Fruit fly (Drosophila melanogaster) whole organism, embryonic: ENCODE results near the gene neur.

Experiments
- Awh ChIP-seq: fragments of 200-800 bp; sonication (Bioruptor generic); IDR thresholded peaks from 2 replicates; pipeline ENCODE4, ENCODE4 v1.3.6; 2022; ENCODE audit warnings: missing biosample characterization, missing genetic modification characterization
- CG10274 ChIP-seq: fragments of 200-800 bp; sonication (Bioruptor generic); optimal IDR thresholded peaks from 3 replicates; lab custom pipeline; 2017; ENCODE audit warnings: missing biosample characterization, mild to moderate bottlenecking, missing genetic modification characterization
- CG11504 ChIP-seq: fragments of 200-800 bp; sonication (Bioruptor generic); optimal IDR thresholded peaks from 3 replicates; lab custom pipeline; 2019; ENCODE audit warnings: missing biosample characterization, mild to moderate bottlenecking, missing genetic modification characterization, moderate library complexity
- CG12219 ChIP-seq: fragments of 200-800 bp; sonication (Bioruptor generic); optimal IDR thresholded peaks from 3 replicates; lab custom pipeline; 2018; ENCODE audit warnings: missing biosample characterization, mild to moderate bottlenecking, missing genetic modification characterization
- CG12391 ChIP-seq: fragments of 200-800 bp; sonication (Bioruptor generic); optimal IDR thresholded peaks from 3 replicates; lab custom pipeline; 2018; ENCODE audit warnings: missing biosample characterization, mild to moderate bottlenecking, missing genetic modification characterization, moderate library complexity
- CG14441 ChIP-seq: fragments of 200-800 bp; sonication (Bioruptor generic); IDR thresholded peaks from 2 replicates; pipeline ENCODE4 v1.3.6; 2022; ENCODE audit warnings: missing biosample characterization, missing genetic modification characterization
- CG15011 ChIP-seq: fragments of 200-800 bp; sonication (Bioruptor generic); optimal IDR thresholded peaks from 3 replicates; lab custom pipeline; 2018; ENCODE audit warnings: missing biosample characterization, mild to moderate bottlenecking, missing genetic modification characterization
- CG15269 ChIP-seq: fragments of 200-800 bp; sonication (Bioruptor generic); optimal IDR thresholded peaks from 2 replicates; lab custom pipeline; 2018; ENCODE audit warnings: missing biosample characterization, mild to moderate bottlenecking, missing genetic modification characterization, moderate library complexity
- CG15601 ChIP-seq: fragments of 200-800 bp; sonication (Bioruptor generic); optimal IDR thresholded peaks from 3 replicates; lab custom pipeline; 2019; ENCODE audit warnings: missing biosample characterization, mild to moderate bottlenecking, missing genetic modification characterization, moderate library complexity
- CG17359 ChIP-seq: fragments of 200-800 bp; sonication (Bioruptor generic); optimal IDR thresholded peaks from 3 replicates; lab custom pipeline; 2018; ENCODE audit warnings: missing biosample characterization, mild to moderate bottlenecking, missing genetic modification characterization, moderate library complexity
- CG18599 ChIP-seq: fragments of 200-800 bp; sonication (Bioruptor generic); optimal IDR thresholded peaks from 3 replicates; lab custom pipeline; 2017; ENCODE audit warnings: missing biosample characterization, missing genetic modification characterization, mild to moderate bottlenecking, moderate library complexity, missing genetic modification reagents
- CG18619 ChIP-seq: fragments of 200-800 bp; sonication (Bioruptor generic); optimal IDR thresholded peaks from 3 replicates; lab custom pipeline; 2017; ENCODE audit warnings: missing biosample characterization, mild to moderate bottlenecking, missing genetic modification characterization
- CG30020 ChIP-seq: fragments of 200-800 bp; optimal IDR thresholded peaks from 2 replicates; lab custom pipeline; 2019; ENCODE audit warnings: missing biosample characterization, mild to moderate bottlenecking, missing genetic modification characterization, moderate library complexity
- CG31441 ChIP-seq: fragments of 200-800 bp; sonication (Bioruptor generic); IDR thresholded peaks from 2 replicates; pipeline ENCODE4 v1.3.6; 2022; ENCODE audit warnings: missing biosample characterization, missing genetic modification characterization
- CG32767 ChIP-seq: fragments of 200-800 bp; sonication (Bioruptor generic); IDR thresholded peaks from 2 replicates; pipeline ENCODE4 v1.3.6; 2022; ENCODE audit warnings: missing biosample characterization, missing genetic modification characterization
- CG3281 ChIP-seq: fragments of 200-800 bp; sonication (Bioruptor generic); optimal IDR thresholded peaks from 3 replicates; lab custom pipeline; 2017; ENCODE audit warnings: missing biosample characterization, mild to moderate bottlenecking, missing genetic modification characterization
- CG3726 ChIP-seq: fragments of 200-800 bp; sonication (Bioruptor generic); IDR thresholded peaks from 3 replicates; pipeline ENCODE4, ENCODE4 v1.3.6; 2022; ENCODE audit warnings: missing biosample characterization, missing genetic modification characterization
- CG4404 ChIP-seq: fragments of 200-800 bp; sonication (Bioruptor generic); IDR thresholded peaks from 2 replicates; pipeline ENCODE4 v1.3.6; 2022; ENCODE audit warnings: missing biosample characterization, missing genetic modification characterization
- CG4617 ChIP-seq: fragments of 200-800 bp; sonication (Bioruptor generic); optimal IDR thresholded peaks from 3 replicates; lab custom pipeline; 2016; ENCODE audit warnings: missing biosample characterization, missing genetic modification characterization, borderline replicate concordance
- CG6854 ChIP-seq: fragments of 200-800 bp; sonication (Bioruptor generic); optimal IDR thresholded peaks from 3 replicates; lab custom pipeline; 2017; ENCODE audit warnings: missing biosample characterization, mild to moderate bottlenecking, missing genetic modification characterization
- CG9727 ChIP-seq: fragments of 200-800 bp; sonication (Bioruptor generic); optimal IDR thresholded peaks from 3 replicates; lab custom pipeline; 2017; ENCODE audit warnings: missing biosample characterization, mild to moderate bottlenecking, missing genetic modification characterization
- Dbx ChIP-seq: fragments of 200-800 bp; sonication (Bioruptor generic); IDR thresholded peaks from 3 replicates; pipeline ENCODE4 v1.3.6; 2022; ENCODE audit warnings: missing biosample characterization, missing genetic modification characterization
- Deaf1 ChIP-seq: fragments of 200-800 bp; optimal IDR thresholded peaks from 3 replicates; lab custom pipeline; 2019; ENCODE audit warnings: missing biosample characterization, mild to moderate bottlenecking, missing genetic modification characterization, moderate library complexity
- Ets65A ChIP-seq: fragments of 200-800 bp; sonication (Bioruptor generic); peaks from one replicate; lab custom pipeline; 2016; ENCODE audit warnings: missing biosample characterization, missing genetic modification characterization
- HLH3B ChIP-seq: fragments of 200-800 bp; sonication (Bioruptor generic); IDR thresholded peaks from 2 replicates; pipeline ENCODE4 v1.3.6; 2022; ENCODE audit warnings: missing biosample characterization, missing genetic modification characterization
- Hmx ChIP-seq: fragments of 200-800 bp; sonication (Bioruptor generic); optimal IDR thresholded peaks from 2 replicates; lab custom pipeline; 2016; ENCODE audit warnings: missing biosample characterization, missing genetic modification characterization
- Myb ChIP-seq: fragments of 200-800 bp; sonication (Bioruptor generic); optimal IDR thresholded peaks from 2 replicates; lab custom pipeline; 2016; ENCODE audit warnings: missing biosample characterization, missing genetic modification characterization
- Six4 ChIP-seq: fragments of 200-800 bp; sonication (Bioruptor generic); optimal IDR thresholded peaks from 2 replicates; lab custom pipeline; 2016; ENCODE audit warnings: missing biosample characterization, missing genetic modification characterization
- Ssrp ChIP-seq: fragments of 200-800 bp; sonication (Bioruptor generic); optimal IDR thresholded peaks from 2 replicates; lab custom pipeline; 2018; ENCODE audit warnings: missing biosample characterization, mild to moderate bottlenecking, missing genetic modification characterization, moderate library complexity
- crol ChIP-seq: fragments of 200-800 bp; sonication (Bioruptor generic); IDR thresholded peaks from 2 replicates; pipeline ENCODE4 v1.3.6; 2022; ENCODE audit warnings: missing biosample characterization, missing genetic modification characterization
- danr ChIP-seq: fragments of 200-800 bp; sonication (Bioruptor generic); IDR thresholded peaks from 2 replicates; pipeline ENCODE4 v1.3.6; 2022; ENCODE audit warnings: missing biosample characterization, missing genetic modification characterization
- dmrt99B ChIP-seq: fragments of 200-800 bp; sonication (Bioruptor generic); optimal IDR thresholded peaks from 2 replicates; lab custom pipeline; 2018; ENCODE audit warnings: missing biosample characterization, mild to moderate bottlenecking, missing genetic modification characterization, moderate library complexity
- ewg ChIP-seq: fragments of 200-800 bp; sonication (Bioruptor generic); optimal IDR thresholded peaks from 3 replicates; lab custom pipeline; 2017; ENCODE audit warnings: mild to moderate bottlenecking, missing biosample characterization, missing genetic modification reagents, missing genetic modification characterization
- ftz-f1 ChIP-seq: fragments of 200-800 bp; sonication (Bioruptor generic); optimal IDR thresholded peaks from 2 replicates; lab custom pipeline; 2016; ENCODE audit warnings: missing biosample characterization, missing genetic modification characterization
- gem ChIP-seq: fragments of 200-800 bp; sonication (Bioruptor generic); optimal IDR thresholded peaks from 2 replicates; lab custom pipeline; 2019; ENCODE audit warnings: missing biosample characterization, mild to moderate bottlenecking, missing genetic modification characterization, moderate library complexity
- hkb ChIP-seq, 2 experiments: fragments of 200-800 bp in 1 of 2; fragments of >200 bp in 1 of 2; sonication (Bioruptor generic) in 1 of 2; IDR thresholded peaks in 1 of 2; optimal IDR thresholded peaks in 1 of 2; 2 replicates each; pipeline versions ENCODE4 v1.3.6 to Lab custom; 2017 to 2022; ENCODE audit warnings: missing biosample characterization in 1 of 2, missing genetic modification characterization in 1 of 2
- nmo ChIP-seq: fragments of 200-800 bp; sonication (Bioruptor generic); optimal IDR thresholded peaks from 2 replicates; lab custom pipeline; 2018; ENCODE audit warnings: missing biosample characterization, mild to moderate bottlenecking, missing genetic modification characterization, moderate library complexity
- pan ChIP-seq, 4 experiments: fragments of >200 bp in 3 of 4; fragments of 200-800 bp in 1 of 4; sonication (Bioruptor generic) in 1 of 4; optimal IDR thresholded peaks in 3 of 4; IDR thresholded peaks in 1 of 4; 2 replicates each; pipeline versions ENCODE4 v1.3.6 to Lab custom; 2017 to 2022; ENCODE audit warnings: missing biosample characterization in 2 of 4, missing genetic modification characterization in 2 of 4, mixed read lengths in 1 of 4
- phol ChIP-seq: fragments of 200-800 bp; sonication (Bioruptor generic); optimal IDR thresholded peaks from 3 replicates; lab custom pipeline; 2018; ENCODE audit warnings: missing biosample characterization, mild to moderate bottlenecking, missing genetic modification characterization, moderate library complexity
- pnt ChIP-seq: fragments of 200-800 bp; sonication (Bioruptor generic); optimal IDR thresholded peaks from 3 replicates; lab custom pipeline; 2016; ENCODE audit warnings: missing biosample characterization, missing genetic modification characterization
- prd ChIP-seq, 3 experiments: fragments of >200 bp in 2 of 3; fragments of 200-800 bp in 1 of 3; sonication (Bioruptor generic) in 1 of 3; optimal IDR thresholded peaks in 2 of 3; IDR thresholded peaks in 1 of 3; 2 replicates in 2 of 3; 3 replicates in 1 of 3; pipeline versions ENCODE4 v1.3.6 to Lab custom; 2017 to 2022; ENCODE audit warnings: missing biosample characterization in 1 of 3, missing genetic modification characterization in 1 of 3
- pum ChIP-seq: fragments of 200-800 bp; sonication (Bioruptor generic); optimal IDR thresholded peaks from 2 replicates; lab custom pipeline; 2016; ENCODE audit warnings: missing biosample characterization, missing genetic modification characterization
- slp2 ChIP-seq: fragments of 200-800 bp; sonication (Bioruptor generic); optimal IDR thresholded peaks from 2 replicates; lab custom pipeline; 2016; ENCODE audit warnings: missing biosample characterization, missing genetic modification characterization
- so ChIP-seq: fragments of 200-800 bp; sonication (Bioruptor generic); IDR thresholded peaks from 3 replicates; pipeline ENCODE4 v1.3.6; 2022; ENCODE audit warnings: missing biosample characterization, missing genetic modification characterization
- sr ChIP-seq: fragments of 200-800 bp; sonication (Bioruptor generic); IDR thresholded peaks from 3 replicates; pipeline ENCODE4 v1.3.6; 2022; ENCODE audit warnings: missing biosample characterization, missing genetic modification characterization
- ttk ChIP-seq: fragments of 200-800 bp; sonication (Bioruptor generic); IDR thresholded peaks from 2 replicates; pipeline ENCODE4 v2.1.2; 2022; ENCODE audit warnings: missing biosample characterization, missing genetic modification characterization
- unpg ChIP-seq: fragments of 200-800 bp; sonication (Bioruptor generic); optimal IDR thresholded peaks from 3 replicates; lab custom pipeline; 2018; ENCODE audit warnings: missing biosample characterization, mild to moderate bottlenecking, missing genetic modification characterization, moderate library complexity
- zen ChIP-seq: fragments of 200-800 bp; sonication (Bioruptor generic); optimal IDR thresholded peaks from 3 replicates; lab custom pipeline; 2018; ENCODE audit warnings: missing biosample characterization, mild to moderate bottlenecking, missing genetic modification characterization, moderate library complexity

neur gene

dm6 chr3R:9085306-9085705 is 46.0 kb upstream of the neur start (continued):
- TF ChIP-seq hkb (optimal IDR thresholded peaks at IDR 0.05; lab: Kevin White, UChicago): no peak
- TF ChIP-seq hkb (GFP tag; IDR thresholded peaks at IDR 0.05; lab: Robert Waterston, UW): peak; percentile 30; the same call in 1 of the 2 replicates
- no peak for TF ChIP-seq prd (optimal IDR thresholded peaks at IDR 0.05; lab: Kevin White, UChicago)
- TF ChIP-seq prd (GFP tag; IDR thresholded peaks at IDR 0.05; lab: Robert Waterston, UW): peak; percentile 50; the same call in 2 of the 3 replicates
- TF ChIP-seq zen (tag; lab: Kevin White, UChicago): no peak
- TF ChIP-seq CG12219 (GFP tag; lab: Kevin White, UChicago): peak; percentile 31
- no peak for TF ChIP-seq CG10274 (GFP tag; lab: Kevin White, UChicago)
- TF ChIP-seq nmo (GFP tag; lab: Kevin White, UChicago): peak; percentile 7
- TF ChIP-seq ttk (GFP tag; lab: Robert Waterston, UW): 0 out of 2 replicates have a peak, but pooled peaks have one; percentile 13
- peak; percentile 23 for TF ChIP-seq phol (tag; lab: Kevin White, UChicago)
- TF ChIP-seq so: no peak
- TF ChIP-seq CG15601 (tag; lab: Kevin White, UChicago): no peak
- TF ChIP-seq CG15269 (tag; lab: Kevin White, UChicago): peak; percentile 33
- TF ChIP-seq sr: 0 out of 3 replicates have a peak, but pooled peaks have one; percentile 35
- peak; percentile 52 for TF ChIP-seq gem (tag; lab: Kevin White, UChicago)
- TF ChIP-seq CG12391: peak; percentile 16
- 0 out of 2 replicates have a peak, but pooled peaks have one; percentile 19 for TF ChIP-seq Awh (GFP tag; lab: Robert Waterston, UW)
- TF ChIP-seq Six4 (GFP tag; lab: Kevin White, UChicago): peak; percentile 10
- TF ChIP-seq pan (optimal IDR thresholded peaks at IDR 0.05; lab: Kevin White, UChicago): no peak
- peak in 1 of 2 experiments; percentile 36 for TF ChIP-seq pan (GFP tag; optimal IDR thresholded peaks at IDR 0.05 in 1 of 2, IDR thresholded peaks at IDR 0.05 in 1 of 2)
- peak; percentile 56 for TF ChIP-seq CG18599 (GFP tag; lab: Kevin White, UChicago)
- TF ChIP-seq Myb (GFP tag; lab: Kevin White, UChicago): peak; percentile 4
- 0 out of 2 replicates have a peak, but pooled peaks have one; percentile 40 for TF ChIP-seq HLH3B (GFP tag; lab: Robert Waterston, UW)
- TF ChIP-seq CG9727 (GFP tag; lab: Kevin White, UChicago): peak; percentile 4
- TF ChIP-seq ftz-f1 (GFP tag; lab: Kevin White, UChicago): no peak
- TF ChIP-seq Ets65A: no peak
- 0 out of 2 replicates have a peak, but pooled peaks have one; percentile 26 for TF ChIP-seq CG14441 (GFP tag; lab: Robert Waterston, UW)
- peak; percentile 1 for TF ChIP-seq pnt (GFP tag; lab: Kevin White, UChicago)
- no peak for TF ChIP-seq CG3726
- peak; percentile 16 for TF ChIP-seq CG17359 (tag; lab: Kevin White, UChicago)
- TF ChIP-seq CG18619 (GFP tag; lab: Kevin White, UChicago): no peak
- TF ChIP-seq CG3281 (GFP tag; lab: Kevin White, UChicago): peak; percentile 12
- TF ChIP-seq Ssrp (tag; lab: Kevin White, UChicago): peak; percentile 16
- peak; percentile 61 for TF ChIP-seq CG11504 (tag; lab: Kevin White, UChicago)
- TF ChIP-seq unpg (GFP tag; lab: Kevin White, UChicago): peak; percentile 19
- TF ChIP-seq danr (GFP tag; lab: Robert Waterston, UW): no peak
- TF ChIP-seq CG4404 (GFP tag; lab: Robert Waterston, UW): no peak
- TF ChIP-seq Hmx (GFP tag; lab: Kevin White, UChicago): no peak
- TF ChIP-seq dmrt99B (tag; lab: Kevin White, UChicago): peak; percentile 45
- TF ChIP-seq Dbx (GFP tag; lab: Robert Waterston, UW): no peak

DNA sequence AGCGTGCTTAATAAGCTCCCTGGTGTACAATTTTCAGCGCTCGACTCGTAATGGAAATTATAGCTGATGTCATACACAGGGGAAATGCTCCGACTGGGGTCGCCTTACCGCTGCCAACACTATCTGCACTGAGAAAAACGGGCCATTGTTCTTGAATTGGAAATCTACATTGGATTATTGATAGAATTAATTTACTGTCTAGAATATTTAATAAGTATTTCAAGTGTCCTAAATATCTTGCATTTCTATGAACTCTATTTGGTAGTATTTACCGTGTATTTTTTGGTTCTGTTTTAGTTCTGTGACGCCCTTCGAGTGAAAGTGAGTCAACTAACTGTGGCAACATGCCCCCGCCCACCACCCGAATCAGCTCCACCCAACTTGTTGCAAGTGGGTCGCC is 44.1 kb upstream of the neur start:
- no peak for TF ChIP-seq ewg (GFP tag; lab: Kevin White, UChicago)
- TF ChIP-seq slp2 (GFP tag; lab: Kevin White, UChicago): no peak
- no peak for TF ChIP-seq CG30020 (tag; lab: Kevin White, UChicago)
- TF ChIP-seq pan (optimal IDR thresholded peaks at IDR 0.05; lab: Kevin White, UChicago): no peak
- peak in 1 of 2 experiments; percentile 49 for TF ChIP-seq pan (GFP tag; optimal IDR thresholded peaks at IDR 0.05 in 1 of 2, IDR thresholded peaks at IDR 0.05 in 1 of 2)
- TF ChIP-seq phol (tag; lab: Kevin White, UChicago): peak; percentile 36
- peak; percentile 9 for TF ChIP-seq pum (GFP tag; lab: Kevin White, UChicago)
- TF ChIP-seq CG31441: peak; percentile 34; the same call in 1 of the 2 replicates
- TF ChIP-seq CG6854: peak; percentile 3
- peak; percentile 26 for TF ChIP-seq CG15011 (GFP tag; lab: Kevin White, UChicago)
- peak; percentile 32 for TF ChIP-seq Deaf1
- no peak for TF ChIP-seq CG4617 (GFP tag; lab: Kevin White, UChicago)
- no peak for TF ChIP-seq CG32767 (GFP tag; lab: Robert Waterston, UW)
- TF ChIP-seq crol (GFP tag; lab: Robert Waterston, UW): no peak
